Fruit fly (Drosophila melanogaster) whole organism, embryonic: ENCODE measurements around the gene CG5823.

ENCODE experiments used
- B-H1 ChIP-seq: fragments of 200-800 bp; sonication (Bioruptor generic); IDR thresholded peaks from 3 replicates; pipeline ENCODE4 v1.3.6; 2022; ENCODE audit warnings: missing biosample characterization, missing genetic modification characterization
- Blimp-1 ChIP-seq: fragments of 200-800 bp; sonication (Bioruptor generic); optimal IDR thresholded peaks from 3 replicates; lab custom pipeline; 2018; ENCODE audit warnings: missing biosample characterization, missing genetic modification characterization, mild to moderate bottlenecking, moderate library complexity, missing genetic modification reagents
- CG11504 ChIP-seq: fragments of 200-800 bp; sonication (Bioruptor generic); optimal IDR thresholded peaks from 3 replicates; lab custom pipeline; 2019; ENCODE audit warnings: missing biosample characterization, mild to moderate bottlenecking, missing genetic modification characterization, moderate library complexity
- CG12391 ChIP-seq: fragments of 200-800 bp; sonication (Bioruptor generic); optimal IDR thresholded peaks from 3 replicates; lab custom pipeline; 2018; ENCODE audit warnings: missing biosample characterization, mild to moderate bottlenecking, missing genetic modification characterization, moderate library complexity
- CG12659 ChIP-seq: fragments of 200-800 bp; sonication (Bioruptor generic); optimal IDR thresholded peaks from 3 replicates; lab custom pipeline; 2017; ENCODE audit warnings: mild to moderate bottlenecking, missing biosample characterization, missing genetic modification reagents, missing genetic modification characterization
- CG13424 ChIP-seq: fragments of 200-800 bp; sonication (Bioruptor generic); optimal IDR thresholded peaks from 2 replicates; lab custom pipeline; 2019; ENCODE audit warnings: missing biosample characterization, mild to moderate bottlenecking, missing genetic modification characterization, moderate library complexity
- CG15269 ChIP-seq: fragments of 200-800 bp; sonication (Bioruptor generic); optimal IDR thresholded peaks from 2 replicates; lab custom pipeline; 2018; ENCODE audit warnings: missing biosample characterization, mild to moderate bottlenecking, missing genetic modification characterization, moderate library complexity
- CG17361 ChIP-seq: fragments of 200-800 bp; sonication (Bioruptor generic); IDR thresholded peaks from 3 replicates; pipeline ENCODE4 v1.3.6; 2022; ENCODE audit warnings: missing biosample characterization, missing genetic modification characterization
- CG18262 ChIP-seq: fragments of 200-800 bp; optimal IDR thresholded peaks from 3 replicates; lab custom pipeline; 2019; ENCODE audit warnings: missing biosample characterization, mild to moderate bottlenecking, missing genetic modification characterization, moderate library complexity
- CG2678 ChIP-seq: fragments of 200-800 bp; sonication (Bioruptor generic); optimal IDR thresholded peaks from 3 replicates; lab custom pipeline; 2019; ENCODE audit warnings: missing biosample characterization, mild to moderate bottlenecking, missing genetic modification characterization, moderate library complexity
- CG2712 ChIP-seq: fragments of 200-800 bp; optimal IDR thresholded peaks from 3 replicates; lab custom pipeline; 2019; ENCODE audit warnings: missing biosample characterization, mild to moderate bottlenecking, missing genetic modification characterization, moderate library complexity
- CG30431 ChIP-seq: fragments of 200-800 bp; sonication (Bioruptor generic); optimal IDR thresholded peaks from 2 replicates; lab custom pipeline; 2017; ENCODE audit warnings: missing biosample characterization, missing genetic modification characterization
- CG31388 ChIP-seq: fragments of 200-800 bp; sonication (Bioruptor generic); optimal IDR thresholded peaks from 2 replicates; lab custom pipeline; 2016; ENCODE audit warnings: missing biosample characterization, missing genetic modification characterization
- CG31441 ChIP-seq: fragments of 200-800 bp; sonication (Bioruptor generic); IDR thresholded peaks from 2 replicates; pipeline ENCODE4 v1.3.6; 2022; ENCODE audit warnings: missing biosample characterization, missing genetic modification characterization
- CG4360 ChIP-seq: fragments of 200-800 bp; sonication (Bioruptor generic); IDR thresholded peaks from 2 replicates; pipeline ENCODE4 v1.3.6; 2022; ENCODE audit warnings: missing biosample characterization, missing genetic modification characterization
- CG6254 ChIP-seq: fragments of 200-800 bp; sonication (Bioruptor generic); optimal IDR thresholded peaks from 3 replicates; lab custom pipeline; 2017; ENCODE audit warnings: mild to moderate bottlenecking, missing biosample characterization, missing genetic modification reagents, missing genetic modification characterization
- CG6765 ChIP-seq: fragments of 200-800 bp; sonication (Bioruptor generic); optimal IDR thresholded peaks from 3 replicates; lab custom pipeline; 2017; ENCODE audit warnings: missing biosample characterization, mild to moderate bottlenecking, missing genetic modification characterization
- CG7556 ChIP-seq: fragments of 200-800 bp; sonication (Bioruptor generic); optimal IDR thresholded peaks from 2 replicates; lab custom pipeline; 2017; ENCODE audit warnings: missing biosample characterization, mild to moderate bottlenecking, missing genetic modification characterization
- CG7839 ChIP-seq: fragments of 200-800 bp; sonication (Bioruptor generic); optimal IDR thresholded peaks from 3 replicates; lab custom pipeline; 2018; ENCODE audit warnings: missing biosample characterization, mild to moderate bottlenecking, missing genetic modification characterization, moderate library complexity
- CG8359 ChIP-seq: fragments of 200-800 bp; sonication (Bioruptor generic); optimal IDR thresholded peaks from 2 replicates; lab custom pipeline; 2017; ENCODE audit warnings: missing biosample characterization, mild to moderate bottlenecking, missing genetic modification characterization, borderline replicate concordance
- CG8478 ChIP-seq: fragments of >200 bp; optimal IDR thresholded peaks from 2 replicates; lab custom pipeline; 2018
- CG8924 ChIP-seq: fragments of 200-800 bp; optimal IDR thresholded peaks from 3 replicates; lab custom pipeline; 2019; ENCODE audit warnings: missing biosample characterization, mild to moderate bottlenecking, missing genetic modification characterization, moderate library complexity
- CoRest ChIP-seq: fragments of 200-800 bp; sonication (Bioruptor generic); optimal IDR thresholded peaks from 3 replicates; lab custom pipeline; 2018; ENCODE audit warnings: missing biosample characterization, mild to moderate bottlenecking, missing genetic modification characterization, moderate library complexity
- E2f1 ChIP-seq: fragments of 200-800 bp; sonication (Bioruptor generic); IDR thresholded peaks from 2 replicates; pipeline ENCODE4 v1.3.6; 2022; ENCODE audit warnings: missing biosample characterization, missing genetic modification characterization
- Fer3 ChIP-seq: fragments of 200-800 bp; sonication (Bioruptor generic); optimal IDR thresholded peaks from 2 replicates; lab custom pipeline; 2018; ENCODE audit warnings: missing biosample characterization, mild to moderate bottlenecking, missing genetic modification characterization, moderate library complexity
- Hmr ChIP-seq: fragments of 200-800 bp; sonication (Bioruptor generic); optimal IDR thresholded peaks from 3 replicates; lab custom pipeline; 2017; ENCODE audit warnings: mild to moderate bottlenecking, missing biosample characterization, missing genetic modification reagents, missing genetic modification characterization
- Hr51 ChIP-seq, 2 experiments: fragments of 200-800 bp; sonication (Bioruptor generic); optimal IDR thresholded peaks; 2 replicates in 1 of 2; 3 replicates in 1 of 2; lab custom pipeline; 2016 to 2018; ENCODE audit warnings: missing biosample characterization in 2 of 2, missing genetic modification characterization in 2 of 2, mild to moderate bottlenecking in 1 of 2, moderate library complexity in 1 of 2
- Hsf ChIP-seq: fragments of 200-800 bp; sonication (Bioruptor generic); optimal IDR thresholded peaks from 3 replicates; lab custom pipeline; 2016; ENCODE audit warnings: missing biosample characterization, missing genetic modification characterization
- Meics ChIP-seq: fragments of 200-800 bp; sonication (Bioruptor generic); optimal IDR thresholded peaks from 2 replicates; lab custom pipeline; 2017; ENCODE audit warnings: missing biosample characterization, mild to moderate bottlenecking, missing genetic modification characterization
- Oli ChIP-seq: fragments of 200-800 bp; sonication (Bioruptor generic); optimal IDR thresholded peaks from 2 replicates; lab custom pipeline; 2018; ENCODE audit warnings: missing biosample characterization, mild to moderate bottlenecking, missing genetic modification characterization, moderate library complexity
- Opbp ChIP-seq: fragments of 200-800 bp; sonication (Bioruptor generic); IDR thresholded peaks from 3 replicates; pipeline ENCODE4 v1.3.6; 2022; ENCODE audit warnings: missing biosample characterization, missing genetic modification characterization; ENCODE audit not compliant: partially characterized antibody
- Optix ChIP-seq: fragments of 200-800 bp; sonication (Bioruptor generic); IDR thresholded peaks from 3 replicates; pipeline ENCODE4 v1.3.6; 2022; ENCODE audit warnings: missing biosample characterization, missing genetic modification characterization
- PHDP ChIP-seq: fragments of 200-800 bp; sonication (Bioruptor generic); optimal IDR thresholded peaks from 3 replicates; lab custom pipeline; 2018; ENCODE audit warnings: missing biosample characterization, mild to moderate bottlenecking, missing genetic modification characterization, moderate library complexity
- Sox100B ChIP-seq: fragments of 200-800 bp; sonication (Bioruptor generic); optimal IDR thresholded peaks from 3 replicates; lab custom pipeline; 2018; ENCODE audit warnings: missing biosample characterization, mild to moderate bottlenecking, missing genetic modification characterization
- Sox102F ChIP-seq: fragments of 200-800 bp; sonication (Bioruptor generic); optimal IDR thresholded peaks from 2 replicates; lab custom pipeline; 2018; ENCODE audit warnings: missing biosample characterization, mild to moderate bottlenecking, missing genetic modification characterization, moderate library complexity
- Xrp1 ChIP-seq: fragments of 200-800 bp; sonication (Bioruptor generic); IDR thresholded peaks from 2 replicates; pipeline ENCODE4 v1.3.6; 2022; ENCODE audit warnings: missing biosample characterization, missing genetic modification characterization
- crp ChIP-seq, 2 experiments: fragments of 200-800 bp; sonication (Bioruptor generic); optimal IDR thresholded peaks; 2 replicates in 1 of 2; 3 replicates in 1 of 2; lab custom pipeline; 2017; ENCODE audit warnings: missing biosample characterization in 2 of 2, missing genetic modification characterization in 2 of 2, mild to moderate bottlenecking in 1 of 2, moderate library complexity in 1 of 2
- dm ChIP-seq: fragments of 200-800 bp; sonication (Bioruptor generic); optimal IDR thresholded peaks from 3 replicates; lab custom pipeline; 2016; ENCODE audit warnings: missing biosample characterization, missing genetic modification characterization
- dmrt99B ChIP-seq: fragments of 200-800 bp; sonication (Bioruptor generic); optimal IDR thresholded peaks from 2 replicates; lab custom pipeline; 2018; ENCODE audit warnings: missing biosample characterization, mild to moderate bottlenecking, missing genetic modification characterization, moderate library complexity
- esg ChIP-seq: fragments of 200-800 bp; sonication (Bioruptor generic); conservative IDR thresholded peaks from 2 replicates; pipeline ENCODE4 v1.3.6; 2022; ENCODE audit warnings: missing biosample characterization, missing genetic modification characterization
- gem ChIP-seq: fragments of 200-800 bp; sonication (Bioruptor generic); optimal IDR thresholded peaks from 2 replicates; lab custom pipeline; 2019; ENCODE audit warnings: missing biosample characterization, mild to moderate bottlenecking, missing genetic modification characterization, moderate library complexity
- grau ChIP-seq: fragments of 200-800 bp; optimal IDR thresholded peaks from 3 replicates; lab custom pipeline; 2019; ENCODE audit warnings: missing biosample characterization, mild to moderate bottlenecking, missing genetic modification characterization, moderate library complexity
- gsb-n ChIP-seq: fragments of 200-800 bp; sonication (Bioruptor generic); optimal IDR thresholded peaks from 3 replicates; lab custom pipeline; 2018; ENCODE audit warnings: missing biosample characterization, mild to moderate bottlenecking, missing genetic modification characterization
- maf-S ChIP-seq: fragments of 200-800 bp; sonication (Bioruptor generic); optimal IDR thresholded peaks from 2 replicates; lab custom pipeline; 2016; ENCODE audit warnings: missing biosample characterization, missing genetic modification characterization
- peb ChIP-seq: fragments of 200-800 bp; sonication (Bioruptor generic); IDR thresholded peaks from 2 replicates; pipeline ENCODE4 v1.3.6; 2022; ENCODE audit warnings: missing biosample characterization, missing genetic modification characterization
- row ChIP-seq: fragments of 200-800 bp; sonication (Bioruptor generic); IDR thresholded peaks from 3 replicates; pipeline ENCODE4 v1.3.6; 2022; ENCODE audit warnings: missing biosample characterization, missing genetic modification characterization
- sens ChIP-seq: fragments of 200-800 bp; sonication (Bioruptor generic); peaks from one replicate; lab custom pipeline; 2016; ENCODE audit warnings: missing biosample characterization, missing genetic modification characterization
- sisA ChIP-seq: fragments of 200-800 bp; sonication (Bioruptor generic); IDR thresholded peaks from 2 replicates; pipeline ENCODE4 v1.3.6; 2022; ENCODE audit warnings: missing biosample characterization, missing genetic modification characterization
- slbo ChIP-seq: fragments of 200-800 bp; sonication (Bioruptor generic); IDR thresholded peaks from 2 replicates; pipeline ENCODE4 v1.3.6; 2022; ENCODE audit warnings: missing biosample characterization, missing genetic modification characterization
- unpg ChIP-seq: fragments of 200-800 bp; sonication (Bioruptor generic); optimal IDR thresholded peaks from 3 replicates; lab custom pipeline; 2018; ENCODE audit warnings: missing biosample characterization, mild to moderate bottlenecking, missing genetic modification characterization, moderate library complexity
- zf30C ChIP-seq: fragments of 200-800 bp; sonication (Bioruptor generic); optimal IDR thresholded peaks from 3 replicates; lab custom pipeline; 2018; ENCODE audit warnings: missing biosample characterization, mild to moderate bottlenecking, missing genetic modification characterization

The CG5823 gene

DNA sequence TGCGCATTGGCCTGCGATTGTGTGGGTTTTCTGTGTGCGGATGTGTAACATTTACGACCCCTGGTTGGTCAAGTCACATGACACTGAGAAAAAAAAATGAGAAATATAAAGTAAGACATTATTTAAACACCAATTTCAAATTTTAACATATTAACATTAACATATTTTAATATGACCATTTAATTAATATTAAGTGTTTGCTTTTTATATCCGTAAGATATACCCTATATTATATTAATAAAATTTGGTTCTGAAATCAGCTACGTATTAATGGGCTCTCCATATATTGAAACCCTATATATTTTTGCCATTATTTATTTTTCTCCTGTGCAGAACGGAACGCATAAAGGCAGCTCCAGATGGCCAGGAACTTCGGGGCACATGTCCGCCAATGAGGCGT lies 4.0 kb downstream of the CG5823 start:
- TF ChIP-seq CG2712 (tag; lab: Kevin White, UChicago) (peak; percentile 20), CG12659 (peak; percentile 10), slbo (peak; percentile 42; the same call in 1 of the 2 replicates), sens (GFP tag; lab: Kevin White, UChicago) (peak; percentile 18), PHDP (tag; lab: Kevin White, UChicago) (peak; percentile 47), sisA (no peak), peb (GFP tag; lab: Robert Waterston, UW) (no peak), gem (peak; percentile 60), CG12391 (tag; lab: Kevin White, UChicago) (peak; percentile 29), CG17361 (0 out of 3 replicates have a peak, but pooled peaks have one; percentile 31), unpg (GFP tag; lab: Kevin White, UChicago) (peak; percentile 11), dmrt99B (tag; lab: Kevin White, UChicago) (peak; percentile 28), CG31441 (peak; percentile 49), CG31388 (GFP tag; lab: Kevin White, UChicago) (no peak), CG2678 (tag; lab: Kevin White, UChicago) (peak; percentile 53), Hr51 (GFP tag; optimal IDR thresholded peaks at IDR 0.05; lab: Kevin White, UChicago) (peak in 1 of 2 experiments; percentile 49), Xrp1 (GFP tag; lab: Robert Waterston, UW) (0 out of 2 replicates have a peak, but pooled peaks have one; percentile 23), grau (tag; lab: Kevin White, UChicago) (peak; percentile 36), CG7839 (tag; lab: Kevin White, UChicago) (peak; percentile 51), CG8478 (lab: Kevin White, UChicago) (no peak), E2f1 (GFP tag; lab: Robert Waterston, UW) (no peak), Hmr (GFP tag; lab: Kevin White, UChicago) (peak; percentile 46), CG18262 (tag; lab: Kevin White, UChicago) (peak; percentile 5), dm (GFP tag; lab: Kevin White, UChicago) (no peak), CoRest (tag; lab: Kevin White, UChicago) (peak; percentile 41), CG13424 (tag; lab: Kevin White, UChicago) (peak; percentile 32), Sox100B (no peak), row (GFP tag; lab: Robert Waterston, UW) (peak; percentile 29; the same call in 1 of the 3 replicates), B-H1 (no peak), CG11504 (tag; lab: Kevin White, UChicago) (peak; percentile 18), CG7556 (GFP tag; lab: Kevin White, UChicago) (peak; percentile 58), CG8924 (tag; lab: Kevin White, UChicago) (peak; percentile 16), CG6765 (GFP tag; lab: Kevin White, UChicago) (no peak), Oli (tag; lab: Kevin White, UChicago) (peak; percentile 21), Meics (peak; percentile 25), Sox102F (GFP tag; lab: Kevin White, UChicago) (peak; percentile 25), CG15269 (tag; lab: Kevin White, UChicago) (peak; percentile 46), CG30431 (GFP tag; lab: Kevin White, UChicago) (no peak), Opbp (GFP tag; lab: Robert Waterston, UW) (no peak)

DNA sequence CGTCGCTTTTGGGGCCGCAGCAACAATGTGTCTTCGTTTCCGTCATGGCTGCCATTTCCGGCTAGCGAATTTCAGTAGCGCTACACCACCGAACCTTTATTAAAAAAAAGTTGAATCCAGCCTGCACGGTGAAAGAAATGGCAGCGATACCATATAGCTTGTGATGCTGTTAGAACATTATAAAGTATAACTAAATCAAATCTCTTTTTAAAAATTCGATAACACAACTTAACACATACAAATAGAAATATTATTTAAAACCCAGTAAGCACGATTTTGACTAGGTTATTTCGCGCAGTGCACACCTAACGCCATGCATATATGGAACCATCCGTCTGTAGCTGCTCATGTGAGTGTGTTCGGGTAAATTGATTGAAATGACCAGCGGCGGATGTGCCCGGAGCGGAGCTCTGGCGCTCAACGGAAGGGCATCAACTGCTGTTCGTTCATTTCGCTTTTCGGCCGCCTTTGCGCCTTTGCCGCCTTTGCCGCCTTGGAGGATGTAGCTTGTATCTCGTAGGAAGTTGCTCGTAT lies 8.3 kb downstream of the CG5823 start:
- no peak for TF ChIP-seq CG4360 (GFP tag; lab: Robert Waterston, UW)
- TF ChIP-seq E2f1 (GFP tag; lab: Robert Waterston, UW): peak; percentile 41; the same call in 1 of the 2 replicates
- TF ChIP-seq Optix: no peak
- no peak for TF ChIP-seq gsb-n (tag; lab: Kevin White, UChicago)
- TF ChIP-seq Fer3 (tag; lab: Kevin White, UChicago): peak; percentile 55
- TF ChIP-seq esg: no peak
- no peak for TF ChIP-seq crp (GFP tag; optimal IDR thresholded peaks at IDR 0.05; lab: Kevin White, UChicago)
- no peak for TF ChIP-seq CG6254 (GFP tag; lab: Kevin White, UChicago)
- TF ChIP-seq Blimp-1: no peak
- TF ChIP-seq zf30C (GFP tag; lab: Kevin White, UChicago): no peak
- TF ChIP-seq Hsf (GFP tag; lab: Kevin White, UChicago): peak; percentile 15
- TF ChIP-seq CG8359 (GFP tag; lab: Kevin White, UChicago): no peak
- TF ChIP-seq maf-S (GFP tag; lab: Kevin White, UChicago): peak; percentile 30
